Worm (Caenorhabditis elegans) whole organism, L4 larva: ENCODE data around the gene K08D12.3.

Source experiments
- F10B5.3 ChIP-seq: sonication (generic microtip); optimal IDR thresholded peaks from 2 replicates; lab custom pipeline; 2016; ENCODE audit warnings: mild to moderate bottlenecking, missing genetic modification characterization, missing compliant biosample characterization
- F37D6.2 ChIP-seq: sonication (generic microtip); optimal IDR thresholded peaks from 2 replicates; lab custom pipeline; 2016; ENCODE audit warnings: mild to moderate bottlenecking, missing genetic modification characterization, missing compliant biosample characterization
- F44E2.7 ChIP-seq: fragments of 200-800 bp; sonication (Bioruptor generic); IDR thresholded peaks from 2 replicates; pipeline ENCODE4 v2.1.2; 2022; ENCODE audit warnings: missing genetic modification characterization, missing compliant biosample characterization
- F49E8.2 ChIP-seq: sonication (generic microtip); optimal IDR thresholded peaks from 2 replicates; lab custom pipeline; 2016; ENCODE audit warnings: missing compliant biosample characterization, mild to moderate bottlenecking, missing genetic modification characterization, borderline replicate concordance
- Y48G9A.11 ChIP-seq: fragments of 200-800 bp; sonication (Bioruptor generic); IDR thresholded peaks from 2 replicates; pipeline ENCODE4 v1.3.6; 2022; ENCODE audit warnings: missing genetic modification reagents, missing genetic modification characterization, missing compliant biosample characterization
- Y75B8A.6 ChIP-seq: fragments of 200-800 bp; sonication (Bioruptor generic); IDR thresholded peaks from 2 replicates; pipeline ENCODE4 v1.3.6; 2022; ENCODE audit warnings: missing genetic modification reagents, missing genetic modification characterization, missing compliant biosample characterization
- ZK546.5 ChIP-seq, 2 experiments: sonication (generic microtip); optimal IDR thresholded peaks; 2 replicates each; lab custom pipeline; 2017; ENCODE audit warnings: missing biosample characterization in 2 of 2, missing genetic modification characterization in 2 of 2
- aha-1 ChIP-seq: fragments of 150-350 bp; peaks from one replicate; lab custom pipeline; 2014; ENCODE audit warnings: missing biosample characterization, missing genetic modification characterization
- attf-4 ChIP-seq: sonication (generic microtip); optimal IDR thresholded peaks from 3 replicates; lab custom pipeline; 2017; ENCODE audit warnings: missing biosample characterization, missing genetic modification characterization
- ceh-20 ChIP-seq: fragments of 200-800 bp; sonication (Bioruptor generic); IDR thresholded peaks from 2 replicates; pipeline ENCODE4 v1.3.6; 2022; ENCODE audit warnings: missing genetic modification reagents, missing genetic modification characterization, missing compliant biosample characterization
- ceh-28 ChIP-seq: fragments of 150-350 bp; optimal IDR thresholded peaks from 2 replicates; lab custom pipeline; 2014; ENCODE audit warnings: missing biosample characterization, missing genetic modification reagents, missing genetic modification characterization
- ceh-32 ChIP-seq: sonication (generic microtip); optimal IDR thresholded peaks from 2 replicates; lab custom pipeline; 2016; ENCODE audit warnings: mild to moderate bottlenecking, missing genetic modification characterization, missing compliant biosample characterization; ENCODE audit not compliant: poor library complexity
- ceh-44 ChIP-seq: fragments of 200-800 bp; sonication (Bioruptor generic); IDR thresholded peaks from 2 replicates; pipeline ENCODE4 v1.3.6; 2022; ENCODE audit warnings: missing genetic modification reagents, missing genetic modification characterization, missing compliant biosample characterization
- ceh-82 ChIP-seq: sonication (generic microtip); optimal IDR thresholded peaks from 2 replicates; lab custom pipeline; 2017; ENCODE audit warnings: missing biosample characterization, missing genetic modification characterization
- cey-2 ChIP-seq: sonication (generic microtip); optimal IDR thresholded peaks from 3 replicates; lab custom pipeline; 2017; ENCODE audit warnings: missing genetic modification characterization, mild to moderate bottlenecking, missing compliant biosample characterization, antibody characterized with exemption, borderline replicate concordance; ENCODE audit not compliant: insufficient read depth
- daf-12 ChIP-seq: fragments of 150-350 bp; optimal IDR thresholded peaks from 2 replicates; lab custom pipeline; 2014; ENCODE audit warnings: missing biosample characterization, missing genetic modification reagents, missing genetic modification characterization
- dpl-1 ChIP-seq: fragments of 150-350 bp; optimal IDR thresholded peaks from 2 replicates; lab custom pipeline; 2014; ENCODE audit warnings: missing biosample characterization, missing genetic modification reagents, missing genetic modification characterization
- duxl-1 ChIP-seq: sonication (generic microtip); optimal IDR thresholded peaks from 2 replicates; lab custom pipeline; 2016; ENCODE audit warnings: mild to moderate bottlenecking, missing genetic modification characterization, moderate library complexity, missing compliant biosample characterization; ENCODE audit not compliant: poor library complexity
- egl-43 ChIP-seq: fragments of 200-800 bp; sonication (Bioruptor generic); IDR thresholded peaks from 2 replicates; pipeline ENCODE4 v1.3.6; 2022; ENCODE audit warnings: missing genetic modification reagents, missing genetic modification characterization, missing compliant biosample characterization
- fkh-10 ChIP-seq: fragments of 150-350 bp; optimal IDR thresholded peaks from 2 replicates; lab custom pipeline; 2014; ENCODE audit warnings: missing biosample characterization, missing genetic modification reagents, missing genetic modification characterization
- fos-1 ChIP-seq: fragments of 150-350 bp; optimal IDR thresholded peaks from 2 replicates; lab custom pipeline; 2014; ENCODE audit warnings: missing biosample characterization, missing genetic modification characterization
- gei-8 ChIP-seq: fragments of 200-800 bp; sonication (Bioruptor generic); optimal IDR thresholded peaks from 2 replicates; lab custom pipeline; 2018; ENCODE audit warnings: mild to moderate bottlenecking, missing genetic modification characterization, missing compliant biosample characterization
- hlh-11 ChIP-seq: fragments of 200-800 bp; sonication (Bioruptor generic); optimal IDR thresholded peaks from 2 replicates; lab custom pipeline; 2018; ENCODE audit warnings: mild to moderate bottlenecking, missing genetic modification characterization, missing compliant biosample characterization
- hlh-30 ChIP-seq: sonication (generic microtip); optimal IDR thresholded peaks from 2 replicates; lab custom pipeline; 2017; ENCODE audit warnings: antibody characterized with exemption, mild to moderate bottlenecking, missing genetic modification characterization, missing compliant biosample characterization; ENCODE audit not compliant: insufficient read depth
- lim-7 ChIP-seq: fragments of 200-800 bp; sonication (Bioruptor generic); IDR thresholded peaks from 2 replicates; pipeline ENCODE4 v1.3.6; 2022; ENCODE audit warnings: missing genetic modification characterization, missing compliant biosample characterization
- lin-1 ChIP-seq: fragments of 200-800 bp; sonication (Bioruptor generic); IDR thresholded peaks from 2 replicates; pipeline ENCODE4 v1.3.6; 2022; ENCODE audit warnings: missing genetic modification reagents, missing genetic modification characterization, missing compliant biosample characterization
- lir-3 ChIP-seq: sonication (generic microtip); optimal IDR thresholded peaks from 2 replicates; lab custom pipeline; 2016; ENCODE audit warnings: mild to moderate bottlenecking, missing genetic modification characterization, missing compliant biosample characterization
- madf-5 ChIP-seq, 2 experiments: fragments of 200-800 bp; sonication (Bioruptor generic); IDR thresholded peaks; 2 replicates each; pipeline ENCODE4 v1.3.6; 2022; ENCODE audit warnings: missing compliant biosample characterization in 2 of 2, missing genetic modification characterization in 2 of 2
- mes-2 ChIP-seq: sonication (generic microtip); optimal IDR thresholded peaks from 2 replicates; lab custom pipeline; 2016; ENCODE audit warnings: missing genotype, mild to moderate bottlenecking, missing genetic modification characterization, missing compliant biosample characterization; ENCODE audit not compliant: poor library complexity, severe bottlenecking
- nhr-102 ChIP-seq: sonication (generic microtip); optimal IDR thresholded peaks from 2 replicates; lab custom pipeline; 2016; ENCODE audit warnings: mild to moderate bottlenecking, missing genetic modification characterization, moderate library complexity, missing compliant biosample characterization
- nhr-237 ChIP-seq: sonication (generic microtip); optimal IDR thresholded peaks from 2 replicates; lab custom pipeline; 2017; ENCODE audit warnings: missing biosample characterization, missing genetic modification characterization
- nhr-42 ChIP-seq: fragments of 200-800 bp; sonication (Bioruptor generic); IDR thresholded peaks from 2 replicates; pipeline ENCODE4 v1.3.6; 2022; ENCODE audit warnings: missing genetic modification characterization, missing compliant biosample characterization
- nhr-48 ChIP-seq: sonication (generic microtip); optimal IDR thresholded peaks from 2 replicates; lab custom pipeline; 2016; ENCODE audit warnings: mild to moderate bottlenecking, missing genetic modification characterization, missing compliant biosample characterization
- nhr-76 ChIP-seq: fragments of 150-350 bp; optimal IDR thresholded peaks from 2 replicates; lab custom pipeline; 2014; ENCODE audit warnings: missing biosample characterization, missing genetic modification characterization
- pha-4 ChIP-seq, 2 experiments: fragments of 150-350 bp in 1 of 2; fragments of 200-800 bp in 1 of 2; sonication (Bioruptor generic) in 1 of 2; IDR thresholded peaks in 1 of 2; optimal IDR thresholded peaks in 1 of 2; 2 replicates each; pipeline versions ENCODE4 v1.3.6 to Lab custom; 2014 to 2022; ENCODE audit warnings: missing genetic modification characterization in 2 of 2, missing genetic modification reagents in 2 of 2, missing biosample characterization in 1 of 2, missing compliant biosample characterization in 1 of 2
- php-3 ChIP-seq: fragments of 200-800 bp; sonication (Bioruptor generic); IDR thresholded peaks from 2 replicates; pipeline ENCODE4 v1.3.6; 2022; ENCODE audit warnings: missing genetic modification reagents, missing genetic modification characterization, missing compliant biosample characterization
- pqm-1 ChIP-seq: sonication (generic microtip); optimal IDR thresholded peaks from 2 replicates; lab custom pipeline; 2017; ENCODE audit warnings: missing biosample characterization, missing genetic modification characterization
- rbr-2 ChIP-seq: sonication (generic microtip); optimal IDR thresholded peaks from 2 replicates; lab custom pipeline; 2016; ENCODE audit warnings: missing genotype, missing genetic modification characterization, missing compliant biosample characterization
- sdz-12 ChIP-seq: fragments of 200-800 bp; sonication (Bioruptor generic); optimal IDR thresholded peaks from 2 replicates; lab custom pipeline; 2018; ENCODE audit warnings: mild to moderate bottlenecking, missing genetic modification characterization, missing compliant biosample characterization
- set-16 ChIP-seq: fragments of 200-800 bp; sonication (Bioruptor generic); IDR thresholded peaks from 2 replicates; pipeline ENCODE4 v1.3.6; 2022; ENCODE audit warnings: missing genetic modification reagents, missing genetic modification characterization, missing compliant biosample characterization
- snpc-1.2 ChIP-seq: fragments of 200-800 bp; sonication (Bioruptor generic); IDR thresholded peaks from 2 replicates; pipeline ENCODE4 v1.3.6; 2022; ENCODE audit warnings: missing genetic modification reagents, missing genetic modification characterization, missing compliant biosample characterization
- spr-3 ChIP-seq: fragments of 200-800 bp; sonication (Bioruptor generic); optimal IDR thresholded peaks from 2 replicates; lab custom pipeline; 2018; ENCODE audit warnings: mild to moderate bottlenecking, missing genetic modification characterization, missing compliant biosample characterization
- unc-62 ChIP-seq, 3 experiments: fragments of 150-350 bp in 1 of 3; sonication (generic microtip); optimal IDR thresholded peaks in 2 of 3; peaks in 1 of 3; 1 replicate in 1 of 3; 2 replicates in 2 of 3; lab custom pipeline; 2014 to 2017; ENCODE audit warnings: missing biosample characterization in 3 of 3, missing genetic modification characterization in 3 of 3, missing genetic modification reagents in 3 of 3, missing genotype in 1 of 3
- vab-7 ChIP-seq: fragments of 200-800 bp; sonication (Bioruptor generic); IDR thresholded peaks from 2 replicates; pipeline ENCODE4 v1.3.6; 2022; ENCODE audit warnings: missing genetic modification reagents, missing genetic modification characterization, missing compliant biosample characterization
- zag-1 ChIP-seq: fragments of 150-350 bp; optimal IDR thresholded peaks from 2 replicates; lab custom pipeline; 2014; ENCODE audit warnings: missing biosample characterization, missing genetic modification characterization
- zfp-2 ChIP-seq: sonication (generic microtip); optimal IDR thresholded peaks from 2 replicates; lab custom pipeline; 2016; ENCODE audit warnings: mild to moderate bottlenecking, missing genetic modification characterization, missing compliant biosample characterization
- zfp-3 ChIP-seq: fragments of 200-800 bp; sonication (Bioruptor generic); conservative IDR thresholded peaks from 2 replicates; pipeline ENCODE4 v1.3.6; 2022; ENCODE audit warnings: missing genetic modification reagents, missing genetic modification characterization, missing compliant biosample characterization
- zip-11 ChIP-seq: fragments of 200-800 bp; sonication (Bioruptor generic); IDR thresholded peaks from 2 replicates; pipeline ENCODE4 v1.3.6; 2022; ENCODE audit warnings: missing genetic modification characterization, missing compliant biosample characterization
- ztf-7 ChIP-seq: fragments of 150-350 bp; optimal IDR thresholded peaks from 2 replicates; lab custom pipeline; 2014; ENCODE audit warnings: missing biosample characterization, missing genetic modification characterization

The K08D12.3 gene

ce11 chrIV:1709695-1710315 lies at the start of gene K08D12.3, which contains the start of gene pbs-1:
Gene K08D12.3 (plus strand): TSS chrIV:1710265.
Gene pbs-1 (minus strand): TSS chrIV:1709745.
- no peak for TF ChIP-seq nhr-76 (tag; lab: Kevin White, UChicago)
- no peak for TF ChIP-seq ceh-44
- TF ChIP-seq dpl-1, result peak; percentile 93
- TF ChIP-seq nhr-42 (GFP tag; lab: Robert Waterston, UW), result 0 out of 2 replicates have a peak, but pooled peaks have one; percentile 26
- peak; percentile 19 for TF ChIP-seq F10B5.3 (tag; lab: Kevin White, UChicago)
- TF ChIP-seq cey-2, result no peak
- TF ChIP-seq ceh-28 (tag; lab: Kevin White, UChicago), result no peak
- TF ChIP-seq gei-8, result no peak
- no peak for TF ChIP-seq unc-62 (GFP tag; optimal IDR thresholded peaks at IDR 0.05 in 1 of 2; lab: Kevin White, UChicago)
- TF ChIP-seq unc-62 (tag; optimal IDR thresholded peaks at IDR 0.05; lab: Kevin White, UChicago), result no peak
- no peak for TF ChIP-seq sdz-12 (GFP tag; lab: Kevin White, UChicago)
- peak; percentile 69 for TF ChIP-seq rbr-2 (tag; lab: Kevin White, UChicago)
- no peak for TF ChIP-seq Y75B8A.6 (GFP tag; lab: Robert Waterston, UW)
- peak; percentile 71 for TF ChIP-seq aha-1
- TF ChIP-seq ztf-7 (tag; lab: Kevin White, UChicago), result peak; percentile 35
- peak; percentile 83 for TF ChIP-seq mes-2
- TF ChIP-seq fos-1, result no peak
- TF ChIP-seq spr-3, result no peak
- no peak for TF ChIP-seq pha-4 (GFP tag; IDR thresholded peaks at IDR 0.05; lab: Robert Waterston, UW)
- TF ChIP-seq pha-4 (tag; optimal IDR thresholded peaks at IDR 0.05; lab: Kevin White, UChicago), result no peak
- peak; percentile 57 to 92 for TF ChIP-seq ZK546.5 (tag; optimal IDR thresholded peaks at IDR 0.05; lab: Kevin White, UChicago)
- peak; percentile 75 for TF ChIP-seq nhr-102 (tag; lab: Kevin White, UChicago)
- no peak for TF ChIP-seq lin-1
- TF ChIP-seq ceh-32, result no peak
- no peak for TF ChIP-seq F49E8.2 (tag; lab: Kevin White, UChicago)
- peak; percentile 79 for TF ChIP-seq hlh-11
- no peak for TF ChIP-seq pqm-1 (tag; lab: Kevin White, UChicago)
- TF ChIP-seq madf-5 (GFP tag; IDR thresholded peaks at IDR 0.05; lab: Robert Waterston, UW), result no peak
- no peak for TF ChIP-seq attf-4 (tag; lab: Kevin White, UChicago)
- TF ChIP-seq nhr-237, result no peak
- TF ChIP-seq php-3 (GFP tag; lab: Robert Waterston, UW), result no peak
- no peak for TF ChIP-seq Y48G9A.11 (GFP tag; lab: Robert Waterston, UW)
- peak; percentile 93 for TF ChIP-seq zfp-2
- no peak for TF ChIP-seq lim-7 (GFP tag; lab: Robert Waterston, UW)
- TF ChIP-seq egl-43 (GFP tag; lab: Robert Waterston, UW), result no peak
- no peak for TF ChIP-seq daf-12
- no peak for TF ChIP-seq zfp-3 (GFP tag; lab: Robert Waterston, UW)
- no peak for TF ChIP-seq lir-3 (tag; lab: Kevin White, UChicago)
- TF ChIP-seq zip-11 (GFP tag; lab: Robert Waterston, UW), result no peak
- TF ChIP-seq ceh-82 (tag; lab: Kevin White, UChicago), result no peak
- no peak for TF ChIP-seq vab-7 (GFP tag; lab: Robert Waterston, UW)
- TF ChIP-seq set-16 (GFP tag; lab: Robert Waterston, UW), result no peak
- TF ChIP-seq hlh-30, result peak; percentile 75
- no peak for TF ChIP-seq ceh-20 (GFP tag; lab: Robert Waterston, UW)
- TF ChIP-seq F37D6.2 (tag; lab: Kevin White, UChicago), result no peak
- no peak for TF ChIP-seq F44E2.7 (GFP tag; lab: Robert Waterston, UW)
- TF ChIP-seq fkh-10 (GFP tag; lab: Kevin White, UChicago), result no peak
- TF ChIP-seq zag-1 (tag; lab: Kevin White, UChicago), result no peak
- 0 out of 2 replicates have a peak, but pooled peaks have one; percentile 40 for TF ChIP-seq snpc-1.2 (GFP tag; lab: Robert Waterston, UW)
- TF ChIP-seq nhr-48 (tag; lab: Kevin White, UChicago), result peak; percentile 6
- peak; percentile 6 for TF ChIP-seq duxl-1 (tag; lab: Kevin White, UChicago)
